Fruit fly (Drosophila melanogaster): ENCODE results near the gene CG1105.

CG1105 gene

DNA sequence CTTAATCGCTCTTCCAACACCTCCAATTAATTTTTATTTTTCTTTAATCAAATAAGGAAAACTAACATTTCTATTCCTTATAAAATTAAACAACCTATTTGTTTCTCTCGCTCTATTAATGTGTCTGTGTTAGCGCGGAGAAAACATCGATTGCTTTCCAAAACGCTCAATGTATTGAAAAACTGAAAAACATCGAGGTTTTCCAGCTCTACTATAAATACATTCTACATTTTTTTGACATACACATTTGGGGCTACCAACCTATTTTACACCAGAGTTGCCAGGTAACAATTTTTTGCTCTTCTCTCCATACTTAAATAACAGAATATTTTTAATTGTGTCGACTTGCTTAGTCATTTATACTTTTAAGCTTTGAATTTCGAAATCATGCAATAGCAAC lies 25.0 kb upstream of the CG1105 start (continued):
- TF ChIP-seq gfzf (GFP tag; optimal IDR thresholded peaks at IDR 0.05) (peak; percentile 39), CG4854 (GFP tag; optimal IDR thresholded peaks at IDR 0.05) (peak; percentile 0), crol (GFP tag; IDR thresholded peaks at IDR 0.05) (no peak), hbn (GFP tag; IDR thresholded peaks at IDR 0.05; ENCODE audit: partially characterized antibody) (peak; percentile 74), CG4328 (GFP tag; optimal IDR thresholded peaks at IDR 0.05) (no peak), insv (GFP tag; optimal IDR thresholded peaks at IDR 0.05) (peak in 1 of 2 experiments; percentile 31), CG8281 (tag; optimal IDR thresholded peaks at IDR 0.05) (peak; percentile 96), CG4424 (GFP tag; optimal IDR thresholded peaks at IDR 0.05) (peak; percentile 1), CG6813 (GFP tag; optimal IDR thresholded peaks at IDR 0.05) (no peak), CG12071 (GFP tag; optimal IDR thresholded peaks at IDR 0.05) (no peak), nmo (GFP tag; optimal IDR thresholded peaks at IDR 0.05) (peak; percentile 54), Hr78 (GFP tag; optimal IDR thresholded peaks at IDR 0.05) (no peak), grn (GFP tag; optimal IDR thresholded peaks at IDR 0.05) (no peak), twi (tag; optimal IDR thresholded peaks at IDR 0.05) (peak; percentile 2), Blimp-1 (GFP tag; optimal IDR thresholded peaks at IDR 0.05) (no peak), CG17359 (tag; optimal IDR thresholded peaks at IDR 0.05) (no peak), D19B (GFP tag; optimal IDR thresholded peaks at IDR 0.05) (no peak), Drgx (GFP tag; IDR thresholded peaks at IDR 0.05) (no peak), Dip3 (GFP tag; optimal IDR thresholded peaks at IDR 0.05) (no peak), CG15011 (GFP tag; optimal IDR thresholded peaks at IDR 0.05) (no peak), TFAM (GFP tag; optimal IDR thresholded peaks at IDR 0.05) (no peak), Atf6 (GFP tag; IDR thresholded peaks at IDR 0.05) (no peak), emc (GFP tag; optimal IDR thresholded peaks at IDR 0.05) (no peak), danr (GFP tag; IDR thresholded peaks at IDR 0.05) (no peak), sna (GFP tag; IDR thresholded peaks at IDR 0.05; ENCODE audit: partially characterized antibody) (peak; percentile 44), ftz-f1 (GFP tag; optimal IDR thresholded peaks at IDR 0.05) (no peak), H2.0 (GFP tag; IDR thresholded peaks at IDR 0.05) (no peak), CG1602 (GFP tag; optimal IDR thresholded peaks at IDR 0.05) (peak; percentile 16), sqz (GFP tag; optimal IDR thresholded peaks at IDR 0.05) (no peak), knrl (GFP tag; IDR thresholded peaks at IDR 0.05; ENCODE audit: partially characterized antibody) (peak; percentile 70; the same call in 2 of the 3 replicates), run (tag; optimal IDR thresholded peaks at IDR 0.05) (no peak), Ets97D (GFP tag; optimal IDR thresholded peaks at IDR 0.05) (peak; percentile 73), gce (GFP tag; IDR thresholded peaks at IDR 0.05) (no peak), CG1647 (GFP tag; optimal IDR thresholded peaks at IDR 0.05) (peak; percentile 32), CG12155 (GFP tag; optimal IDR thresholded peaks at IDR 0.05) (peak; percentile 38), cad (GFP tag; optimal IDR thresholded peaks at IDR 0.05) (no peak), al (GFP tag; IDR thresholded peaks at IDR 0.05) (no peak), ERR (GFP tag; optimal IDR thresholded peaks at IDR 0.05) (no peak), row (GFP tag; IDR thresholded peaks at IDR 0.05) (peak; percentile 64), Ravus (GFP tag; IDR thresholded peaks at IDR 0.05) (no peak), ato (GFP tag; IDR thresholded peaks at IDR 0.05; ENCODE audit: partially characterized antibody) (no peak), mam (GFP tag; optimal IDR thresholded peaks at IDR 0.05) (peak; percentile 47), CkIIα-i1 (GFP tag; IDR thresholded peaks at IDR 0.05) (no peak), CG7745 (tag; optimal IDR thresholded peaks at IDR 0.05) (no peak), Lpt (GFP tag; optimal IDR thresholded peaks at IDR 0.05) (no peak), da (GFP tag; optimal IDR thresholded peaks at IDR 0.05) (no peak), Atf-2 (GFP tag; optimal IDR thresholded peaks at IDR 0.05) (no peak), Side (GFP tag; optimal IDR thresholded peaks at IDR 0.05) (no peak), CG4404 (GFP tag; IDR thresholded peaks at IDR 0.05) (no peak), toy (GFP tag; IDR thresholded peaks at IDR 0.05) (no peak), CG16813 (GFP tag; IDR thresholded peaks at IDR 0.05; ENCODE audit: partially characterized antibody) (peak; percentile 69), NC2β (GFP tag; optimal IDR thresholded peaks at IDR 0.05) (no peak)
